Fruit fly (Drosophila melanogaster): Measurements from ENCODE around the gene CG10026.

The CG10026 gene

dm6 chr2L:19452535-19453317, 1.3 kb upstream of the CG10026 start (continued):
- TF ChIP-seq HmgZ (tag; optimal IDR thresholded peaks at IDR 0.05) (no peak), CG1832 (GFP tag; optimal IDR thresholded peaks at IDR 0.05) (no peak), CG1233 (GFP tag; optimal IDR thresholded peaks at IDR 0.05) (no peak), Abd-B (GFP tag; optimal IDR thresholded peaks at IDR 0.05) (no peak), stc (GFP tag; IDR thresholded peaks at IDR 0.05) (no peak), CG30431 (GFP tag; optimal IDR thresholded peaks at IDR 0.05) (no peak), CG18476 (GFP tag; optimal IDR thresholded peaks at IDR 0.05) (no peak), Dek (tag; optimal IDR thresholded peaks at IDR 0.05) (no peak), gro (GFP tag; optimal IDR thresholded peaks at IDR 0.05) (peak; percentile 8), sr (GFP tag; IDR thresholded peaks at IDR 0.05) (no peak), prd (optimal IDR thresholded peaks at IDR 0.05) (no peak), prd (GFP tag; IDR thresholded peaks at IDR 0.05) (peak; percentile 26; the same call in 2 of the 3 replicates), CG3163 (GFP tag; optimal IDR thresholded peaks at IDR 0.05) (no peak), Sry-β (GFP tag; optimal IDR thresholded peaks at IDR 0.05) (no peak), hkb (optimal IDR thresholded peaks at IDR 0.05) (no peak), hkb (GFP tag; IDR thresholded peaks at IDR 0.05) (peak; percentile 24; the same call in 1 of the 2 replicates), Ets97D (GFP tag; optimal IDR thresholded peaks at IDR 0.05) (no peak), pzg (GFP tag; optimal IDR thresholded peaks at IDR 0.05) (no peak), Doc2 (GFP tag; IDR thresholded peaks at IDR 0.05) (no peak), Max (GFP tag; optimal IDR thresholded peaks at IDR 0.05) (no peak), Usf (GFP tag; optimal IDR thresholded peaks at IDR 0.05) (no peak), seq (GFP tag; IDR thresholded peaks at IDR 0.05) (no peak), wor (GFP tag; IDR thresholded peaks at IDR 0.05) (no peak), CG3995 (GFP tag; optimal IDR thresholded peaks at IDR 0.05) (no peak), bbx (GFP tag; IDR thresholded peaks at IDR 0.05; ENCODE audit: partially characterized antibody) (peak; percentile 45; the same call in 1 of the 2 replicates), dm (GFP tag; optimal IDR thresholded peaks at IDR 0.05) (peak; percentile 1), Trl (optimal IDR thresholded peaks at IDR 0.05) (no peak), Trl (GFP tag; optimal IDR thresholded peaks at IDR 0.05) (peak; percentile 23), yki (optimal IDR thresholded peaks at IDR 0.05) (no peak), nerfin-2 (GFP tag; IDR thresholded peaks at IDR 0.05; ENCODE audit: partially characterized antibody) (no peak), tin (GFP tag; optimal IDR thresholded peaks at IDR 0.05) (peak; percentile 43), CG6272 (GFP tag; IDR thresholded peaks at IDR 0.05) (no peak), gcm2 (GFP tag; optimal IDR thresholded peaks at IDR 0.05) (no peak), Fer2 (tag; optimal IDR thresholded peaks at IDR 0.05) (no peak), Hey (tag; optimal IDR thresholded peaks at IDR 0.05) (no peak), CG10366 (GFP tag; IDR thresholded peaks at IDR 0.05) (no peak), inv (GFP tag; IDR thresholded peaks at IDR 0.05; ENCODE audit: partially characterized antibody) (no peak), CG6813 (GFP tag; optimal IDR thresholded peaks at IDR 0.05) (no peak), zfh2 (GFP tag; optimal IDR thresholded peaks at IDR 0.05) (no peak), pho (GFP tag; optimal IDR thresholded peaks at IDR 0.05) (no peak), CG17385 (GFP tag; optimal IDR thresholded peaks at IDR 0.05) (no peak), Oaz (GFP tag; IDR thresholded peaks at IDR 0.05) (no peak), tgo (GFP tag; IDR thresholded peaks at IDR 0.05) (no peak), vvl (GFP tag; IDR thresholded peaks at IDR 0.05) (0 out of 2 replicates have a peak, but pooled peaks have one; percentile 30), CG10543 (GFP tag; optimal IDR thresholded peaks at IDR 0.05) (peak; percentile 18), PHDP (tag; optimal IDR thresholded peaks at IDR 0.05) (no peak), Hmx (GFP tag; optimal IDR thresholded peaks at IDR 0.05) (no peak), dati (GFP tag; IDR thresholded peaks at IDR 0.05) (no peak), Sin3A (optimal IDR thresholded peaks at IDR 0.05) (no peak), pita (GFP tag; optimal IDR thresholded peaks at IDR 0.05) (no peak), pfk (GFP tag; optimal IDR thresholded peaks at IDR 0.05) (no peak), Ada2b (GFP tag; IDR thresholded peaks at IDR 0.05) (0 out of 2 replicates have a peak, but pooled peaks have one; percentile 13)
